Worm (Caenorhabditis elegans) whole organism, young adult: ENCODE results near the gene clc-9.

ENCODE experiments used
- F10E7.11 ChIP-seq: sonication (generic microtip); optimal IDR thresholded peaks from 2 replicates; lab custom pipeline; 2017; ENCODE audit warnings: mild to moderate bottlenecking, missing genetic modification characterization, moderate library complexity, missing compliant biosample characterization
- F22D6.2 ChIP-seq: sonication (generic microtip); optimal IDR thresholded peaks from 2 replicates; lab custom pipeline; 2016; ENCODE audit warnings: mild to moderate bottlenecking, missing genetic modification characterization, missing compliant biosample characterization
- F23B12.7 ChIP-seq: sonication (generic microtip); optimal IDR thresholded peaks from 2 replicates; lab custom pipeline; 2017; ENCODE audit warnings: missing genetic modification characterization, mild to moderate bottlenecking, missing compliant biosample characterization, antibody characterized with exemption, moderate library complexity; ENCODE audit not compliant: insufficient read depth
- F52B5.7 ChIP-seq: sonication (generic microtip); optimal IDR thresholded peaks from 2 replicates; lab custom pipeline; 2016; ENCODE audit warnings: mild to moderate bottlenecking, missing genetic modification characterization, missing compliant biosample characterization
- K11D2.4 ChIP-seq: fragments of 200-800 bp; sonication (Bioruptor generic); IDR thresholded peaks from 2 replicates; pipeline ENCODE4 v1.3.6; 2022; ENCODE audit warnings: missing genetic modification reagents, missing genetic modification characterization, missing compliant biosample characterization
- Y56A3A.18 ChIP-seq: fragments of 200-800 bp; sonication (Bioruptor generic); IDR thresholded peaks from 2 replicates; pipeline ENCODE4 v1.3.6; 2022; ENCODE audit warnings: missing genetic modification reagents, missing genetic modification characterization, missing compliant biosample characterization
- bed-2 ChIP-seq: fragments of 200-800 bp; sonication (Bioruptor generic); IDR thresholded peaks from 2 replicates; pipeline ENCODE4 v1.3.6; 2022; ENCODE audit warnings: missing genetic modification reagents, missing genetic modification characterization, missing compliant biosample characterization
- cebp-1 ChIP-seq, 2 experiments: fragments of 200-800 bp in 1 of 2; sonication (Bioruptor generic) in 1 of 2; sonication (generic microtip) in 1 of 2; IDR thresholded peaks in 1 of 2; optimal IDR thresholded peaks in 1 of 2; 2 replicates each; pipeline versions ENCODE4 v1.3.6 to Lab custom; 2017 to 2022; ENCODE audit warnings: missing compliant biosample characterization in 2 of 2, missing genetic modification characterization in 2 of 2, mild to moderate bottlenecking in 1 of 2, missing genetic modification reagents in 1 of 2, moderate library complexity in 1 of 2
- ceh-100 ChIP-seq: fragments of 200-800 bp; sonication (Bioruptor generic); IDR thresholded peaks from 2 replicates; pipeline ENCODE4 v1.3.6; 2022; ENCODE audit warnings: missing genetic modification reagents, missing genetic modification characterization, missing compliant biosample characterization
- ceh-27 ChIP-seq: fragments of 200-800 bp; sonication (Bioruptor generic); optimal IDR thresholded peaks from 2 replicates; lab custom pipeline; 2018; ENCODE audit warnings: mild to moderate bottlenecking, missing genetic modification characterization, moderate library complexity, missing compliant biosample characterization
- ceh-91 ChIP-seq: fragments of 200-800 bp; sonication (Bioruptor generic); IDR thresholded peaks from 2 replicates; pipeline ENCODE4 v1.3.6; 2022; ENCODE audit warnings: missing genetic modification reagents, missing genetic modification characterization, missing compliant biosample characterization
- efl-1 ChIP-seq: fragments of 150-350 bp; optimal IDR thresholded peaks from 2 replicates; lab custom pipeline; 2014; ENCODE audit warnings: missing biosample characterization, missing genetic modification reagents, missing genetic modification characterization
- egl-18 ChIP-seq: fragments of 200-800 bp; sonication (Bioruptor generic); IDR thresholded peaks from 2 replicates; pipeline ENCODE4 v1.3.6; 2022; ENCODE audit warnings: missing genetic modification reagents, missing genetic modification characterization, missing compliant biosample characterization
- egl-44 ChIP-seq: fragments of 200-800 bp; sonication (Bioruptor generic); IDR thresholded peaks from 2 replicates; pipeline ENCODE4 v1.3.6; 2022; ENCODE audit warnings: missing genetic modification reagents, missing genetic modification characterization, missing compliant biosample characterization
- ekl-4 ChIP-seq: fragments of 200-800 bp; sonication (Bioruptor generic); IDR thresholded peaks from 2 replicates; pipeline ENCODE4 v1.3.6; 2022; ENCODE audit warnings: missing genetic modification reagents, missing genetic modification characterization, missing compliant biosample characterization
- gei-17 ChIP-seq: fragments of 200-800 bp; sonication (Bioruptor generic); optimal IDR thresholded peaks from 2 replicates; lab custom pipeline; 2018; ENCODE audit warnings: mild to moderate bottlenecking, missing genetic modification characterization, missing compliant biosample characterization
- hmg-1.2 ChIP-seq: fragments of 200-800 bp; sonication (Bioruptor generic); IDR thresholded peaks from 2 replicates; pipeline ENCODE4 v1.3.6; 2022; ENCODE audit warnings: missing genetic modification reagents, missing genetic modification characterization, missing compliant biosample characterization
- hmg-20 ChIP-seq: fragments of 200-800 bp; sonication (Bioruptor generic); IDR thresholded peaks from 2 replicates; pipeline ENCODE4 v1.3.6; 2022; ENCODE audit warnings: missing genetic modification reagents, missing genetic modification characterization, missing compliant biosample characterization
- hsf-1 ChIP-seq: fragments of 200-800 bp; sonication (Bioruptor generic); IDR thresholded peaks from 2 replicates; pipeline ENCODE4 v1.3.6; 2022; ENCODE audit warnings: missing genetic modification reagents, missing genetic modification characterization, missing compliant biosample characterization
- let-607 ChIP-seq, 2 experiments: fragments of 200-800 bp in 1 of 2; sonication (Bioruptor generic) in 1 of 2; sonication (generic microtip) in 1 of 2; optimal IDR thresholded peaks; 2 replicates each; lab custom pipeline; 2016 to 2018; ENCODE audit warnings: mild to moderate bottlenecking in 2 of 2, missing compliant biosample characterization in 2 of 2, missing genetic modification characterization in 2 of 2, moderate library complexity in 2 of 2, missing genotype in 1 of 2
- lin-40 ChIP-seq: sonication (generic microtip); optimal IDR thresholded peaks from 2 replicates; lab custom pipeline; 2016; ENCODE audit warnings: missing genetic modification characterization, mild to moderate bottlenecking, missing compliant biosample characterization, missing genotype, missing genetic modification reagents
- lin-54 ChIP-seq: fragments of 200-800 bp; sonication (Bioruptor generic); optimal IDR thresholded peaks from 2 replicates; lab custom pipeline; 2018; ENCODE audit warnings: mild to moderate bottlenecking, missing genetic modification characterization, missing compliant biosample characterization
- lir-1 ChIP-seq: fragments of 200-800 bp; sonication (Bioruptor generic); conservative IDR thresholded peaks from 2 replicates; pipeline ENCODE4 v1.3.6; 2022; ENCODE audit warnings: missing genetic modification reagents, missing genetic modification characterization, missing compliant biosample characterization
- madf-10 ChIP-seq: sonication (generic microtip); optimal IDR thresholded peaks from 2 replicates; lab custom pipeline; 2016; ENCODE audit warnings: mild to moderate bottlenecking, missing genetic modification characterization, missing compliant biosample characterization
- madf-6 ChIP-seq: fragments of 200-800 bp; sonication (Bioruptor generic); IDR thresholded peaks from 2 replicates; pipeline ENCODE4 v1.3.6; 2022; ENCODE audit warnings: missing genetic modification reagents, missing genetic modification characterization, missing compliant biosample characterization
- madf-8 ChIP-seq: fragments of 200-800 bp; sonication (Bioruptor generic); conservative IDR thresholded peaks from 2 replicates; pipeline ENCODE4 v1.3.6; 2022; ENCODE audit warnings: missing genetic modification reagents, missing genetic modification characterization, missing compliant biosample characterization
- mes-4 ChIP-seq: sonication (generic microtip); optimal IDR thresholded peaks from 2 replicates; lab custom pipeline; 2016; ENCODE audit warnings: missing genotype, missing genetic modification characterization, missing compliant biosample characterization
- nfya-1 ChIP-seq: sonication (generic microtip); optimal IDR thresholded peaks from 2 replicates; lab custom pipeline; 2017; ENCODE audit warnings: antibody characterized with exemption, missing compliant biosample characterization, missing genetic modification characterization, borderline replicate concordance; ENCODE audit not compliant: insufficient read depth
- nhr-27 ChIP-seq: fragments of 200-800 bp; sonication (Bioruptor generic); optimal IDR thresholded peaks from 2 replicates; lab custom pipeline; 2018; ENCODE audit warnings: mild to moderate bottlenecking, missing genetic modification characterization, moderate library complexity, missing compliant biosample characterization
- pha-4 ChIP-seq: fragments of 150-350 bp; sonication (generic microtip); optimal IDR thresholded peaks from 2 replicates; lab custom pipeline; 2014; ENCODE audit warnings: missing biosample characterization, missing genetic modification reagents, missing genetic modification characterization
- rcor-1 ChIP-seq: fragments of 200-800 bp; sonication (Bioruptor generic); IDR thresholded peaks from 2 replicates; pipeline ENCODE4 v1.3.6; 2022; ENCODE audit warnings: missing genetic modification reagents, missing genetic modification characterization, missing compliant biosample characterization
- sdz-38 ChIP-seq: sonication (generic microtip); optimal IDR thresholded peaks from 2 replicates; lab custom pipeline; 2016; ENCODE audit warnings: missing genotype, missing genetic modification characterization, missing compliant biosample characterization
- snpc-1.1 ChIP-seq: sonication (generic microtip); optimal IDR thresholded peaks from 2 replicates; lab custom pipeline; 2017; ENCODE audit warnings: missing genetic modification characterization, mild to moderate bottlenecking, missing compliant biosample characterization, antibody characterized with exemption, moderate library complexity, missing genotype, missing genetic modification reagents; ENCODE audit not compliant: insufficient read depth
- snpc-4 ChIP-seq, 5 experiments: fragments of 150-350 bp in 1 of 5; sonication (generic microtip) in 4 of 5; optimal IDR thresholded peaks; 2 replicates each; lab custom pipeline; 2014 to 2018; ENCODE audit warnings: missing genetic modification characterization in 5 of 5, missing biosample characterization in 3 of 5, antibody characterized with exemption in 2 of 5, mild to moderate bottlenecking in 2 of 5, missing compliant biosample characterization in 2 of 5, missing genotype in 2 of 5, moderate library complexity in 2 of 5, missing genetic modification reagents in 1 of 5
- somi-1 ChIP-seq: fragments of 200-800 bp; sonication (Bioruptor generic); optimal IDR thresholded peaks from 2 replicates; lab custom pipeline; 2018; ENCODE audit warnings: mild to moderate bottlenecking, missing genetic modification characterization, missing compliant biosample characterization
- sptf-2 ChIP-seq: fragments of 200-800 bp; sonication (Bioruptor generic); optimal IDR thresholded peaks from 2 replicates; lab custom pipeline; 2018; ENCODE audit warnings: mild to moderate bottlenecking, missing genetic modification characterization, missing compliant biosample characterization
- tlf-1 ChIP-seq: fragments of 200-800 bp; sonication (Bioruptor generic); optimal IDR thresholded peaks from 2 replicates; lab custom pipeline; 2018; ENCODE audit warnings: mild to moderate bottlenecking, missing genetic modification characterization, missing compliant biosample characterization
- unc-62 ChIP-seq: fragments of 150-350 bp; optimal IDR thresholded peaks from 2 replicates; lab custom pipeline; 2014; ENCODE audit warnings: missing biosample characterization, missing genetic modification reagents, missing genetic modification characterization
- xnd-1 ChIP-seq: sonication (generic microtip); optimal IDR thresholded peaks from 2 replicates; lab custom pipeline; 2016; ENCODE audit warnings: missing genotype, missing genetic modification reagents, missing genetic modification characterization, missing compliant biosample characterization
- ztf-18 ChIP-seq: sonication (generic microtip); optimal IDR thresholded peaks from 2 replicates; lab custom pipeline; 2016; ENCODE audit warnings: missing genotype, mild to moderate bottlenecking, missing genetic modification characterization, missing compliant biosample characterization
- ztf-22 ChIP-seq: fragments of 200-800 bp; sonication (Bioruptor generic); optimal IDR thresholded peaks from 2 replicates; lab custom pipeline; 2018; ENCODE audit warnings: mild to moderate bottlenecking, missing genetic modification characterization, moderate library complexity, missing compliant biosample characterization
- ztf-3 ChIP-seq: fragments of 200-800 bp; sonication (Bioruptor generic); optimal IDR thresholded peaks from 2 replicates; lab custom pipeline; 2018; ENCODE audit warnings: mild to moderate bottlenecking, missing genetic modification characterization, missing compliant biosample characterization

The clc-9 gene

ce11 chrIV:11148788-11149366, 36.1 kb downstream of the clc-9 start (continued):
- 0 out of 2 replicates have a peak, but pooled peaks have one; percentile 22 for TF ChIP-seq madf-6 (GFP tag; lab: Robert Waterston, UW)
- TF ChIP-seq mes-4 (tag; lab: Kevin White, UChicago) = no peak
- peak; percentile 18 for TF ChIP-seq ztf-3 (GFP tag; lab: Kevin White, UChicago)
- TF ChIP-seq egl-44 (GFP tag; lab: Robert Waterston, UW) = no peak
- TF ChIP-seq hmg-20 (GFP tag; lab: Robert Waterston, UW) = no peak
- TF ChIP-seq ceh-100 (GFP tag; lab: Robert Waterston, UW) = no peak
- no peak for TF ChIP-seq hsf-1 (GFP tag; lab: Robert Waterston, UW)
- TF ChIP-seq bed-2 (GFP tag; lab: Robert Waterston, UW) = no peak
- no peak for TF ChIP-seq F10E7.11 (tag; lab: Kevin White, UChicago)
- no peak for TF ChIP-seq efl-1 (GFP tag; lab: Kevin White, UChicago)
- TF ChIP-seq Y56A3A.18 (GFP tag; lab: Robert Waterston, UW) = no peak
- no peak for TF ChIP-seq ceh-27 (GFP tag; lab: Kevin White, UChicago)

ce11 chrIV:11149454-11150163, 36.9 kb downstream of the clc-9 start, which contains the start of the genes F01G4.6 and pfd-1:
TSS of gene F01G4.6 (minus strand) at chrIV:11149504.
TSS of gene pfd-1 (plus strand) at chrIV:11150113.
- TF ChIP-seq nhr-27 (tag; lab: Kevin White, UChicago) = no peak
- no peak for TF ChIP-seq F10E7.11 (tag; lab: Kevin White, UChicago)
- TF ChIP-seq pha-4 (tag; lab: Kevin White, UChicago) = peak; percentile 69
- no peak for TF ChIP-seq ztf-22
- TF ChIP-seq ceh-91 = 0 out of 2 replicates have a peak, but pooled peaks have one; percentile 27
- TF ChIP-seq tlf-1 (GFP tag; lab: Kevin White, UChicago) = peak; percentile 89
- peak; percentile 1 for TF ChIP-seq somi-1 (GFP tag; lab: Kevin White, UChicago)
- TF ChIP-seq snpc-4 (GFP tag; optimal IDR thresholded peaks at IDR 0.05; lab: Kevin White, UChicago) = peak; percentile 18
- TF ChIP-seq snpc-4 (tag; optimal IDR thresholded peaks at IDR 0.05; lab: Kevin White, UChicago) = peak; percentile 39 to 68 (median 58)
- TF ChIP-seq lin-40 = peak; percentile 85
- TF ChIP-seq lin-54 (GFP tag; lab: Kevin White, UChicago) = peak; percentile 84
- peak; percentile 55 for TF ChIP-seq madf-10 (tag; lab: Kevin White, UChicago)
- TF ChIP-seq let-607 (tag; optimal IDR thresholded peaks at IDR 0.05; lab: Kevin White, UChicago) = peak in 1 of 2 experiments; percentile 79
- no peak; the same call in 1 of the 2 replicates for TF ChIP-seq madf-8
- TF ChIP-seq ekl-4 (GFP tag; lab: Robert Waterston, UW) = peak; percentile 85
- TF ChIP-seq hmg-1.2 (GFP tag; lab: Robert Waterston, UW) = peak; percentile 65; the same call in 1 of the 2 replicates
- no peak for TF ChIP-seq sptf-2 (GFP tag; lab: Kevin White, UChicago)
- TF ChIP-seq snpc-1.1 = no peak
- peak; percentile 46; the same call in 1 of the 2 replicates for TF ChIP-seq hmg-20 (GFP tag; lab: Robert Waterston, UW)
- no peak for TF ChIP-seq egl-18
- TF ChIP-seq F52B5.7 = no peak
- TF ChIP-seq sdz-38 (tag; lab: Kevin White, UChicago) = no peak
- no peak for TF ChIP-seq cebp-1 (GFP tag; IDR thresholded peaks at IDR 0.05; lab: Robert Waterston, UW)
- peak; percentile 82 for TF ChIP-seq cebp-1 (tag; optimal IDR thresholded peaks at IDR 0.05; lab: Kevin White, UChicago)
- peak; percentile 44 for TF ChIP-seq ztf-18 (tag; lab: Kevin White, UChicago)
- peak; percentile 23 for TF ChIP-seq F22D6.2 (tag; lab: Kevin White, UChicago)
- peak; percentile 42 for TF ChIP-seq xnd-1 (tag; lab: Kevin White, UChicago)
- peak; percentile 50 for TF ChIP-seq efl-1 (GFP tag; lab: Kevin White, UChicago)
- TF ChIP-seq K11D2.4 (GFP tag; lab: Robert Waterston, UW) = peak; percentile 88
- TF ChIP-seq nfya-1 = no peak
- TF ChIP-seq F23B12.7 (tag; lab: Kevin White, UChicago) = peak; percentile 73
- peak; percentile 54 for TF ChIP-seq lir-1 (GFP tag; lab: Robert Waterston, UW)
- TF ChIP-seq gei-17 = peak; percentile 53
- TF ChIP-seq madf-6 (GFP tag; lab: Robert Waterston, UW) = peak; percentile 85
- no peak for TF ChIP-seq unc-62 (GFP tag; lab: Kevin White, UChicago)
- peak; percentile 78; the same call in 1 of the 2 replicates for TF ChIP-seq rcor-1 (GFP tag; lab: Robert Waterston, UW)
